Fruit fly (Drosophila melanogaster): ENCODE results near the gene Ucp4B.

Gene Ucp4B

dm6 chr2L:5944305-5945282, 25.1 kb upstream of the Ucp4B start (continued):
- 0 out of 2 replicates have a peak, but pooled peaks have one; percentile 6 for TF ChIP-seq lmd (GFP tag; IDR thresholded peaks at IDR 0.05)
- TF ChIP-seq Eip74EF (GFP tag; optimal IDR thresholded peaks at IDR 0.05), result no peak
- TF ChIP-seq pzg (GFP tag; optimal IDR thresholded peaks at IDR 0.05), result no peak
- peak; percentile 35; the same call in 1 of the 2 replicates for TF ChIP-seq rib (GFP tag; IDR thresholded peaks at IDR 0.05)
- peak; percentile 3 for TF ChIP-seq CG7745 (tag; optimal IDR thresholded peaks at IDR 0.05)
- TF ChIP-seq bowl (GFP tag; IDR thresholded peaks at IDR 0.05), result peak; percentile 43; the same call in 1 of the 2 replicates
- TF ChIP-seq CG14014 (GFP tag; IDR thresholded peaks at IDR 0.05), result 0 out of 2 replicates have a peak, but pooled peaks have one; percentile 5
- TF ChIP-seq kay (GFP tag; optimal IDR thresholded peaks at IDR 0.05), result peak; percentile 45
- TF ChIP-seq Atf-2 (GFP tag; optimal IDR thresholded peaks at IDR 0.05), result no peak
- no peak for TF ChIP-seq Hand (GFP tag; optimal IDR thresholded peaks at IDR 0.05)
- no peak for TF ChIP-seq Poxn (GFP tag; IDR thresholded peaks at IDR 0.05)
- TF ChIP-seq CG1792 (GFP tag; optimal IDR thresholded peaks at IDR 0.05), result peak; percentile 9
- no peak for TF ChIP-seq CG17829 (tag; optimal IDR thresholded peaks at IDR 0.05)
- TF ChIP-seq chn (GFP tag; optimal IDR thresholded peaks at IDR 0.05), result peak; percentile 47
- TF ChIP-seq Sox102F (GFP tag; optimal IDR thresholded peaks at IDR 0.05), result no peak
- TF ChIP-seq Abd-B (GFP tag; optimal IDR thresholded peaks at IDR 0.05), result no peak
- TF ChIP-seq Rfx (GFP tag; IDR thresholded peaks at IDR 0.05), result peak; percentile 21; the same call in 1 of the 2 replicates
- TF ChIP-seq MBD-R2 (GFP tag; IDR thresholded peaks at IDR 0.05), result peak; percentile 27; the same call in 1 of the 2 replicates
- TF ChIP-seq Ptx1 (GFP tag; IDR thresholded peaks at IDR 0.05), result 0 out of 2 replicates have a peak, but pooled peaks have one; percentile 15
- peak in 1 of 2 experiments; percentile 99 for TF ChIP-seq Hr78 (GFP tag; optimal IDR thresholded peaks at IDR 0.05)
- TF ChIP-seq Dip2 (GFP tag; IDR thresholded peaks at IDR 0.05), result no peak
- no peak for TF ChIP-seq CG3726 (GFP tag; IDR thresholded peaks at IDR 0.05)
- TF ChIP-seq CG14710 (tag; optimal IDR thresholded peaks at IDR 0.05), result no peak
- 0 out of 3 replicates have a peak, but pooled peaks have one; percentile 34 for TF ChIP-seq zfh1 (GFP tag; IDR thresholded peaks at IDR 0.05)
- TF ChIP-seq dati (GFP tag; IDR thresholded peaks at IDR 0.05), result no peak
- peak; percentile 33 for TF ChIP-seq CG17912 (GFP tag; optimal IDR thresholded peaks at IDR 0.05)
- TF ChIP-seq salm (tag; optimal IDR thresholded peaks at IDR 0.05), result peak; percentile 25
- TF ChIP-seq CG18011 (GFP tag; optimal IDR thresholded peaks at IDR 0.05), result no peak
- TF ChIP-seq CG17328 (GFP tag; IDR thresholded peaks at IDR 0.05), result no peak
- TF ChIP-seq twi (tag; optimal IDR thresholded peaks at IDR 0.05), result peak; percentile 55
- peak; percentile 21; the same call in 1 of the 2 replicates for TF ChIP-seq sob (GFP tag; IDR thresholded peaks at IDR 0.05)
- no peak for TF ChIP-seq Optix (GFP tag; IDR thresholded peaks at IDR 0.05)
- no peak for TF ChIP-seq Nf-YA (GFP tag; IDR thresholded peaks at IDR 0.05)
- TF ChIP-seq NFAT (GFP tag; IDR thresholded peaks at IDR 0.05), result no peak
- peak; percentile 45 for TF ChIP-seq H2.0 (GFP tag; IDR thresholded peaks at IDR 0.05)
- 0 out of 2 replicates have a peak, but pooled peaks have one; percentile 19 for TF ChIP-seq klu (GFP tag; IDR thresholded peaks at IDR 0.05)
- peak; percentile 50; the same call in 2 of the 3 replicates for TF ChIP-seq dysf (GFP tag; IDR thresholded peaks at IDR 0.05)
- TF ChIP-seq cad (GFP tag; optimal IDR thresholded peaks at IDR 0.05), result peak; percentile 32
- TF ChIP-seq bbx (GFP tag; IDR thresholded peaks at IDR 0.05; ENCODE audit: partially characterized antibody), result peak; percentile 21; the same call in 1 of the 2 replicates
- TF ChIP-seq vnd (GFP tag; IDR thresholded peaks at IDR 0.05; ENCODE audit: partially characterized antibody), result peak; percentile 74; the same call in 2 of the 3 replicates
- peak; percentile 67 for TF ChIP-seq yki (optimal IDR thresholded peaks at IDR 0.05)
- TF ChIP-seq CG1832 (GFP tag; optimal IDR thresholded peaks at IDR 0.05), result peak; percentile 47
- TF ChIP-seq Pdp1 (GFP tag; optimal IDR thresholded peaks at IDR 0.05), result peak in 1 of 2 experiments; percentile 98
- TF ChIP-seq CG3847 (GFP tag; IDR thresholded peaks at IDR 0.05), result no peak
- no peak for TF ChIP-seq bcd (GFP tag; optimal IDR thresholded peaks at IDR 0.05)

All from whole organism, embryonic.